Worm (Caenorhabditis elegans) whole organism, L3 larva: ENCODE data around the gene K11D9.3.

Experiments
- R02D3.7 ChIP-seq: fragments of 150-350 bp; optimal IDR thresholded peaks from 2 replicates; lab custom pipeline; 2014; ENCODE audit warnings: missing biosample characterization, missing genetic modification characterization
- ZK546.5 ChIP-seq: sonication (generic microtip); optimal IDR thresholded peaks from 2 replicates; lab custom pipeline; 2017; ENCODE audit warnings: missing biosample characterization, missing genetic modification characterization
- ceh-9 ChIP-seq: sonication (generic microtip); optimal IDR thresholded peaks from 2 replicates; lab custom pipeline; 2018; ENCODE audit warnings: missing biosample characterization, missing genetic modification characterization
- egl-27 ChIP-seq: sonication (generic microtip); optimal IDR thresholded peaks from 4 replicates; lab custom pipeline; 2017; ENCODE audit warnings: missing biosample characterization, missing genetic modification reagents, missing genetic modification characterization
- fkh-10 ChIP-seq: sonication (generic microtip); optimal IDR thresholded peaks from 2 replicates; lab custom pipeline; 2017; ENCODE audit warnings: missing biosample characterization, missing genetic modification reagents, missing genetic modification characterization
- mdl-1 ChIP-seq: fragments of 150-350 bp; optimal IDR thresholded peaks from 2 replicates; lab custom pipeline; 2014; ENCODE audit warnings: missing biosample characterization, missing genetic modification characterization
- nhr-77 ChIP-seq: fragments of 150-350 bp; optimal IDR thresholded peaks from 2 replicates; lab custom pipeline; 2014; ENCODE audit warnings: missing biosample characterization, missing genetic modification characterization
- pha-4 ChIP-seq: fragments of 150-350 bp; optimal IDR thresholded peaks from 2 replicates; lab custom pipeline; 2014; ENCODE audit warnings: missing biosample characterization, missing genetic modification reagents, missing genetic modification characterization
- skn-1 ChIP-seq: fragments of 150-350 bp; optimal IDR thresholded peaks from 2 replicates; lab custom pipeline; 2014; ENCODE audit warnings: missing biosample characterization, missing genetic modification characterization
- snpc-4 ChIP-seq: fragments of 150-350 bp; optimal IDR thresholded peaks from 2 replicates; lab custom pipeline; 2014; ENCODE audit warnings: missing biosample characterization, missing genetic modification characterization
- unc-62 ChIP-seq: fragments of 150-350 bp; sonication (generic microtip); optimal IDR thresholded peaks from 4 replicates; lab custom pipeline; 2014; ENCODE audit warnings: missing biosample characterization, missing genetic modification reagents, missing genetic modification characterization
- zag-1 ChIP-seq: fragments of 150-350 bp; optimal IDR thresholded peaks from 2 replicates; lab custom pipeline; 2014; ENCODE audit warnings: missing biosample characterization, missing genetic modification characterization
- ztf-4 ChIP-seq: fragments of 150-350 bp; optimal IDR thresholded peaks from 2 replicates; lab custom pipeline; 2014; ENCODE audit warnings: missing biosample characterization, missing genetic modification characterization

DNA sequence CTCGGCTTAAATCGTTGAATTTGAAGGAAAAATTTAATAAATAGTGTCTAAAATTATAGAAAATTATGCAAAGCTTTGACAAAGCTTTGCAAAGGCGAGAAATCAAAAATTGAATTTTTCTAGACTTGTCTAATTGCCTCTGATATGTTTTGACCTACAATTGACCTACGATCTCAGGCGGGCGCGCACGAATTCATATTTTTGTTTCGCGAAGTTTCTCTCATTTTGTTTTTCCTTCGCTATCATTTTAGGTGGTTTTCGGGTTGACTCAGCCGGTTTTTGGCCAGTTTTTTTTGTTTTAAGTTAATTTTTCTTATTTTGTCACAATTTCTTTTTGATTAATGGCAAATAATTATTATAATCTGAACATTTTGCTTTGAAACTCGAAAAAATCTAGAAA lies 5.2 kb upstream of the K11D9.3 start:
- no peak for TF ChIP-seq nhr-77 (tag; lab: Kevin White, UChicago)
- no peak for TF ChIP-seq ceh-9
- TF ChIP-seq fkh-10 (GFP tag; lab: Kevin White, UChicago) = no peak
- no peak for TF ChIP-seq zag-1 (tag; lab: Kevin White, UChicago)
- no peak for TF ChIP-seq unc-62 (GFP tag; lab: Kevin White, UChicago)
- no peak for TF ChIP-seq skn-1 (tag; lab: Kevin White, UChicago)
- no peak for TF ChIP-seq snpc-4
- no peak for TF ChIP-seq R02D3.7 (tag; lab: Kevin White, UChicago)
- no peak for TF ChIP-seq egl-27 (tag; lab: Kevin White, UChicago)
- TF ChIP-seq pha-4 (tag; lab: Kevin White, UChicago) = no peak
- TF ChIP-seq mdl-1 (tag; lab: Kevin White, UChicago) = no peak
- TF ChIP-seq ZK546.5 (tag; lab: Kevin White, UChicago) = no peak
- TF ChIP-seq ztf-4 (tag; lab: Kevin White, UChicago) = no peak
